Fruit fly (Drosophila melanogaster) whole organism: ENCODE results near the gene Mst57Dc.

Experiments
- Dll ChIP-seq: fragments of >200 bp; optimal IDR thresholded peaks from 2 replicates; lab custom pipeline; 2017
- pan ChIP-seq: fragments of >200 bp; optimal IDR thresholded peaks from 2 replicates; lab custom pipeline; 2017
- psq ChIP-seq: fragments of >200 bp; optimal IDR thresholded peaks from 2 replicates; lab custom pipeline; 2017
- usp ChIP-seq: fragments of >200 bp; optimal IDR thresholded peaks from 2 replicates; lab custom pipeline; 2017; ENCODE audit warnings: missing biosample characterization, missing genetic modification characterization, mixed read lengths

dm6 chr3R:25829598-25829997 lies at the start of gene Mst57Dc:
- TF ChIP-seq psq (lab: Kevin White, UChicago) (no peak), Dll (lab: Kevin White, UChicago) (no peak), pan (lab: Kevin White, UChicago) (no peak), usp (GFP tag; lab: Kevin White, UChicago) (no peak)
